Worm (Caenorhabditis elegans) whole organism, L3 larva: ENCODE measurements around the gene ckb-3.

Source experiments
- aly-2 ChIP-seq: fragments of 150-350 bp; optimal IDR thresholded peaks from 2 replicates; lab custom pipeline; 2014; ENCODE audit warnings: missing biosample characterization, missing genetic modification characterization
- ama-1 ChIP-seq: fragments of 150-350 bp; optimal IDR thresholded peaks from 2 replicates; lab custom pipeline; 2018
- ceh-16 ChIP-seq: sonication (generic microtip); optimal IDR thresholded peaks from 2 replicates; lab custom pipeline; 2017; ENCODE audit warnings: missing biosample characterization, missing genetic modification characterization
- ceh-28 ChIP-seq: fragments of 150-350 bp; optimal IDR thresholded peaks from 2 replicates; lab custom pipeline; 2014; ENCODE audit warnings: missing biosample characterization, missing genetic modification reagents, missing genetic modification characterization
- egl-27 ChIP-seq: sonication (generic microtip); optimal IDR thresholded peaks from 4 replicates; lab custom pipeline; 2017; ENCODE audit warnings: missing biosample characterization, missing genetic modification reagents, missing genetic modification characterization
- elt-1 ChIP-seq: fragments of 150-350 bp; optimal IDR thresholded peaks from 2 replicates; lab custom pipeline; 2014; ENCODE audit warnings: missing biosample characterization, missing genetic modification characterization
- elt-2 ChIP-seq: sonication (generic microtip); optimal IDR thresholded peaks from 2 replicates; lab custom pipeline; 2016; ENCODE audit warnings: missing genetic modification reagents, mild to moderate bottlenecking, missing genetic modification characterization, missing compliant biosample characterization
- eor-1 ChIP-seq, 2 experiments: fragments of 150-350 bp; optimal IDR thresholded peaks; 2 replicates each; lab custom pipeline; 2014 to 2018; ENCODE audit warnings: missing biosample characterization in 2 of 2, missing genetic modification characterization in 2 of 2
- fkh-2 ChIP-seq: fragments of 150-350 bp; optimal IDR thresholded peaks from 2 replicates; lab custom pipeline; 2014; ENCODE audit warnings: missing biosample characterization, missing genetic modification reagents, missing genetic modification characterization
- fos-1 ChIP-seq: fragments of 150-350 bp; optimal IDR thresholded peaks from 2 replicates; lab custom pipeline; 2014; ENCODE audit warnings: missing biosample characterization, missing genetic modification characterization
- hmg-11 ChIP-seq: sonication (generic microtip); optimal IDR thresholded peaks from 2 replicates; lab custom pipeline; 2016; ENCODE audit warnings: missing genetic modification characterization, missing compliant biosample characterization
- jun-1 ChIP-seq: fragments of 150-350 bp; optimal IDR thresholded peaks from 2 replicates; lab custom pipeline; 2014; ENCODE audit warnings: missing biosample characterization, missing genetic modification reagents, missing genetic modification characterization
- lin-15B ChIP-seq: fragments of 150-350 bp; optimal IDR thresholded peaks from 2 replicates; lab custom pipeline; 2014; ENCODE audit warnings: missing biosample characterization, missing genetic modification characterization
- lin-39 ChIP-seq: fragments of 150-350 bp; optimal IDR thresholded peaks from 2 replicates; lab custom pipeline; 2018; ENCODE audit warnings: missing biosample characterization, missing genetic modification reagents, missing genetic modification characterization
- mdl-1 ChIP-seq: fragments of 150-350 bp; optimal IDR thresholded peaks from 2 replicates; lab custom pipeline; 2014; ENCODE audit warnings: missing biosample characterization, missing genetic modification characterization
- nfya-1 ChIP-seq: sonication (generic microtip); optimal IDR thresholded peaks from 2 replicates; lab custom pipeline; 2017; ENCODE audit warnings: missing genetic modification characterization, mild to moderate bottlenecking, missing compliant biosample characterization, antibody characterized with exemption, moderate library complexity; ENCODE audit not compliant: insufficient read depth
- nhr-11 ChIP-seq: fragments of 150-350 bp; optimal IDR thresholded peaks from 2 replicates; lab custom pipeline; 2014; ENCODE audit warnings: missing biosample characterization, missing genetic modification characterization
- nhr-12 ChIP-seq: fragments of 150-350 bp; optimal IDR thresholded peaks from 2 replicates; lab custom pipeline; 2014; ENCODE audit warnings: missing biosample characterization, missing genetic modification characterization
- nhr-237 ChIP-seq: fragments of 150-350 bp; optimal IDR thresholded peaks from 2 replicates; lab custom pipeline; 2014; ENCODE audit warnings: missing biosample characterization, missing genetic modification characterization
- nhr-25 ChIP-seq: sonication (generic microtip); optimal IDR thresholded peaks from 2 replicates; lab custom pipeline; 2017; ENCODE audit warnings: missing biosample characterization, missing genetic modification characterization
- nhr-28 ChIP-seq: fragments of 150-350 bp; optimal IDR thresholded peaks from 2 replicates; lab custom pipeline; 2014; ENCODE audit warnings: missing biosample characterization, missing genetic modification characterization
- nhr-43 ChIP-seq: sonication (generic microtip); optimal IDR thresholded peaks from 2 replicates; lab custom pipeline; 2016; ENCODE audit warnings: mild to moderate bottlenecking, missing genetic modification characterization, missing compliant biosample characterization; ENCODE audit not compliant: poor library complexity, severe bottlenecking
- nhr-67 ChIP-seq: fragments of 150-350 bp; optimal IDR thresholded peaks from 2 replicates; lab custom pipeline; 2014; ENCODE audit warnings: missing biosample characterization, missing genetic modification characterization
- nhr-76 ChIP-seq: fragments of 150-350 bp; sonication (generic microtip); optimal IDR thresholded peaks from 5 replicates; lab custom pipeline; 2014; ENCODE audit warnings: missing biosample characterization, missing genetic modification characterization
- nhr-77 ChIP-seq: fragments of 150-350 bp; optimal IDR thresholded peaks from 2 replicates; lab custom pipeline; 2014; ENCODE audit warnings: missing biosample characterization, missing genetic modification characterization
- pha-4 ChIP-seq: fragments of 150-350 bp; optimal IDR thresholded peaks from 2 replicates; lab custom pipeline; 2014; ENCODE audit warnings: missing biosample characterization, missing genetic modification reagents, missing genetic modification characterization
- pqm-1 ChIP-seq: fragments of 150-350 bp; optimal IDR thresholded peaks from 2 replicates; lab custom pipeline; 2017; ENCODE audit warnings: missing biosample characterization, missing genetic modification characterization, inconsistent platforms
- sea-2 ChIP-seq: fragments of 150-350 bp; sonication (generic microtip); optimal IDR thresholded peaks from 4 replicates; lab custom pipeline; 2014; ENCODE audit warnings: missing biosample characterization, missing genetic modification reagents, missing genetic modification characterization
- snpc-4 ChIP-seq: fragments of 150-350 bp; optimal IDR thresholded peaks from 2 replicates; lab custom pipeline; 2014; ENCODE audit warnings: missing biosample characterization, missing genetic modification characterization
- tbx-2 ChIP-seq: sonication (generic microtip); optimal IDR thresholded peaks from 2 replicates; lab custom pipeline; 2016; ENCODE audit warnings: mild to moderate bottlenecking, missing genetic modification characterization, missing compliant biosample characterization
- unc-39 ChIP-seq: sonication (generic microtip); optimal IDR thresholded peaks from 4 replicates; lab custom pipeline; 2017; ENCODE audit warnings: missing biosample characterization, missing genetic modification characterization
- unc-62 ChIP-seq: fragments of 150-350 bp; sonication (generic microtip); optimal IDR thresholded peaks from 4 replicates; lab custom pipeline; 2014; ENCODE audit warnings: missing biosample characterization, missing genetic modification reagents, missing genetic modification characterization

Gene ckb-3

ce11 chrIII:4382118-4382517 lies 11.4 kb downstream of the ckb-3 start:
- TF ChIP-seq nfya-1 (tag; lab: Kevin White, UChicago) (peak; percentile 71), lin-15B (tag; lab: Kevin White, UChicago) (no peak)

DNA sequence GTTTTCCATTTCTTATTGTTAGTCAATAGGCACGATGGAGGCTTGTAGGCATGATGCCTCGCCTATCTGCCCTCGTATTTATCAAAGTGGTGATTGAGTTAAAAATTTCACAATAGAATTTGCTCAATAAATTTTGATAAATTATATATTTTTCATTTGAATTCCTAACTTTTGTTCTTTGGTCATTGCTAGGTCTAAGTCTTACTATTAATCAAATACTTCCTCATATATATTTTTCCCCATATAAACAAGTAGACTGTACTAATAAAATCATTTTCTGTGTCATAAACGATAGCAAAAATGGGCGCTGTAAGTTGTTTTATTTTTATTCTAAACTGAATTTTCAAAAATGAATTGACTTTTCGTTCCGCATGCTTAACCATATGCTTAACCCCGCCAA lies 13.8 kb downstream of the ckb-3 start, which contains the start of gene pals-28:
Gene pals-28 (plus strand): TSS at position 301 of the 400 bp plus-strand sequence.
- no peak for TF ChIP-seq nhr-237 (tag; lab: Kevin White, UChicago)
- TF ChIP-seq snpc-4 (tag; lab: Kevin White, UChicago): no peak
- no peak for TF ChIP-seq hmg-11 (tag; lab: Kevin White, UChicago)
- no peak for TF ChIP-seq ama-1
- no peak for TF ChIP-seq unc-39
- TF ChIP-seq fkh-2 (tag; lab: Kevin White, UChicago): no peak
- no peak for TF ChIP-seq unc-62
- TF ChIP-seq pqm-1 (tag; lab: Kevin White, UChicago): no peak
- no peak for TF ChIP-seq nhr-43 (tag; lab: Kevin White, UChicago)
- TF ChIP-seq lin-39 (tag; lab: Kevin White, UChicago): no peak
- TF ChIP-seq nfya-1 (tag; lab: Kevin White, UChicago): no peak
- TF ChIP-seq fos-1: no peak
- no peak for TF ChIP-seq nhr-77 (tag; lab: Kevin White, UChicago)
- TF ChIP-seq ceh-16 (tag; lab: Kevin White, UChicago): no peak
- no peak for TF ChIP-seq eor-1 (tag; optimal IDR thresholded peaks at IDR 0.05; lab: Kevin White, UChicago)
- TF ChIP-seq jun-1 (tag; lab: Kevin White, UChicago): no peak
- no peak for TF ChIP-seq aly-2 (tag; lab: Kevin White, UChicago)
- TF ChIP-seq pha-4 (tag; lab: Kevin White, UChicago): no peak
- TF ChIP-seq nhr-11 (tag; lab: Kevin White, UChicago): no peak

- TF ChIP-seq nfya-1 (tag; lab: Kevin White, UChicago): no peak
- TF ChIP-seq nhr-25 (tag; lab: Kevin White, UChicago): peak; percentile 11
- TF ChIP-seq nhr-43 (tag; lab: Kevin White, UChicago): no peak
- no peak for TF ChIP-seq sea-2 (GFP tag; lab: Kevin White, UChicago)
- TF ChIP-seq egl-27: no peak
- TF ChIP-seq nhr-76: no peak
Measured at ce11 chrIII:4390421-4390820, 19.7 kb downstream of the ckb-3 start.

DNA sequence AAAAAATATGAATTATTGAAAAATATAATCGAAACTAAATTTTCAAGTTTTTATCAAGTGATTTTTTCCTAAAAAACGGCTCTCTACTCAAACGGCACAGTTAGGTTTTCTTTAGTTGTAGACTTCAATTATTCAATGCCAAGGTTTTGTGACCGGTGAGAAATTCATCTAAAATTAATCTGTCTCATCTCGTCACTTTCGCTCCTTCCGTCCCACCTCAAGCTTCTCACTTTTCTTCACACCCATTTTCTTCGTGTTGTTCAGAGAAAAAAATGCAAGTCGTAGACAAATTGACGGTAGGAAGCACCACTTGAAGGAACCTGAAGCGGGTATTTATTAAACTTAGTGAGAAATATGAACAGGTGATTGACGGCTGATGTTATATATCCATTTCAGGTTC lies 20.6 kb downstream of the ckb-3 start:
- no peak for TF ChIP-seq nhr-67 (tag; lab: Kevin White, UChicago)
- TF ChIP-seq nhr-25 (tag; lab: Kevin White, UChicago): peak; percentile 48
- TF ChIP-seq, all 47 proteins: peak for 1

DNA sequence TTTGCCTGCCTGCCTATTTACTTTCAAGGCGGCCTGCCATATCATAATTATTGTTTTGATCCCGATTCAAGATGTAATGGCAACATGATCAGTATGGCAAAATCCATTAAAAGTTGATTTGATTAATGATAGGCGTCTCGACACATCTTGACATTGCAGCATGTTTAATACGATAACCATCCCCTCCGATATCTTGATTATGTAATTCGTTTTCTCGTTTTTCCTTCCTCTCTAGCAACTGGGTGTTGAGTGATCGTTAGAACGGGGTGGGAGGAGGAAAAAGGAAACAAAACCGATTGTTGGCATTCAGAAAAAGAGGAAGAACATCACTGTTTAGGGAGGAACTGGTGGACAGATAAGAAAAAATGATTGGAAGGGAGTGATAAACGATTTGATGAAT lies 21.3 kb downstream of the ckb-3 start:
- TF ChIP-seq elt-1 (tag; lab: Kevin White, UChicago) (peak; percentile 67), lin-15B (tag; lab: Kevin White, UChicago) (no peak)

ce11 chrIII:4394496-4394895 lies 23.8 kb downstream of the ckb-3 start, which contains the start of gene R07E5.4:
R07E5.4 (plus strand) TSS chrIII:4394796.
- no peak for TF ChIP-seq nhr-77 (tag; lab: Kevin White, UChicago)
- no peak for TF ChIP-seq tbx-2 (tag; lab: Kevin White, UChicago)
- TF ChIP-seq nhr-12 (tag; lab: Kevin White, UChicago): no peak
- TF ChIP-seq mdl-1: no peak
- TF ChIP-seq nhr-237 (tag; lab: Kevin White, UChicago): no peak
- TF ChIP-seq aly-2 (tag; lab: Kevin White, UChicago): no peak
- TF ChIP-seq lin-15B (tag; lab: Kevin White, UChicago): no peak
- TF ChIP-seq unc-62: no peak
- no peak for TF ChIP-seq ama-1
- TF ChIP-seq nhr-25 (tag; lab: Kevin White, UChicago): no peak
- no peak for TF ChIP-seq ceh-28 (tag; lab: Kevin White, UChicago)
- TF ChIP-seq elt-1 (tag; lab: Kevin White, UChicago): no peak
- TF ChIP-seq fkh-2 (tag; lab: Kevin White, UChicago): no peak
- no peak for TF ChIP-seq nhr-28 (tag; lab: Kevin White, UChicago)
- no peak for TF ChIP-seq elt-2 (tag; lab: Kevin White, UChicago)
